Worm (Caenorhabditis elegans): Measurements from ENCODE around the gene mesp-1.

The mesp-1 gene

DNA sequence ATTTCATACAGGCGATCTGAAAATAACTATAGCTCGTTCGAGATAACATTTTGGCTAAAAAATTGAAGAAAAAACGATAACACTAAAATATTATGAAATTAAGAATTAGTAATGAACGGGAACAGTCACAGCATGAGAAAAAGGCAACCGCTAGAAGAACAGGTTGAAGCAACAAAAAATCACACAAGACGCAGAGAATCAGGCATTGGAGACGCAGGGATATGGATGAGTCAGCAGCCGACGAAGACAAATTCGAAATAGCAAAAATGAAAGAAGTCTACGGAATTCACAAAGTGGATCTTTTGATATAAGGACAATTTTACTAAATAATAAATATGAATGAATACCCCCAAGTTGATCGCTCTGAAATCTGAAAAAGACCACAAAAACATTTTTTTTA is 11.4 kb downstream of the mesp-1 start, which contains the start of gene tag-77:
TSS of gene tag-77 (minus strand) at position 15 of the 400 bp plus-strand sequence.
- TF ChIP-seq med-1 (GFP tag; optimal IDR thresholded peaks at IDR 0.05; ENCODE audit: insufficient read depth) (no peak), tab-1 (GFP tag; IDR thresholded peaks at IDR 0.05) (no peak), cog-1 (tag; optimal IDR thresholded peaks at IDR 0.05) (no peak), flt-1 (GFP tag; IDR thresholded peaks at IDR 0.05) (no peak), ztf-23 (GFP tag; IDR thresholded peaks at IDR 0.05) (no peak), ztf-29 (GFP tag; IDR thresholded peaks at IDR 0.05) (no peak), T22C8.4 (GFP tag; IDR thresholded peaks at IDR 0.05) (no peak), klf-2 (GFP tag; conservative IDR thresholded peaks at IDR 0.05) (no peak), ref-1 (GFP tag; conservative IDR thresholded peaks at IDR 0.05) (no peak)

DNA sequence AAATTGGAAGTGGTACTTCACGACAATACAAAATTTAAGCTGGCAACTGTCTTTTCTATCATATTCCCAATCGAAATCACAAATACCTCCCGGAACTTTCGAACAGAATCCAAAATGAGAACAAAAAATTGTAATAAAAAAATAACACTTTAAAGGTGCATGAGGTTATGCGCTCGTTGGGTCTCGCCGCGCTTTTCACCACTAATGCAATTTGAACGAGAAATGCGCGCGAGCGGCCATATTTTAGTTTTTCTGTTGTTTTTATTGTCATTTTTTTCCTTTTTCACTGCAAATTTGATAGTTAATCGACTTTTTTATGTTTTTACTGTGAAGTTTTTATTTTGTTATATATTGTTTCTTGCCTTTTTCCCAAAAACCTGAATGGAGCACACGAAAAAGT is 11.9 kb downstream of the mesp-1 start, which contains the start of gene mes-6:
TSS of gene mes-6 (plus strand) at position 229 of the 400 bp plus-strand sequence.
- TF ChIP-seq T22C8.4 (GFP tag; IDR thresholded peaks at IDR 0.05): no peak
- no peak for TF ChIP-seq tab-1 (GFP tag; IDR thresholded peaks at IDR 0.05)
- TF ChIP-seq med-1 (GFP tag; optimal IDR thresholded peaks at IDR 0.05; ENCODE audit: insufficient read depth): no peak
- no peak for TF ChIP-seq ref-1 (GFP tag; conservative IDR thresholded peaks at IDR 0.05)
- no peak for TF ChIP-seq ztf-23 (GFP tag; IDR thresholded peaks at IDR 0.05)
- no peak for TF ChIP-seq cog-1 (tag; optimal IDR thresholded peaks at IDR 0.05)
- no peak for TF ChIP-seq klf-2 (GFP tag; conservative IDR thresholded peaks at IDR 0.05)
- TF ChIP-seq ztf-29 (GFP tag; IDR thresholded peaks at IDR 0.05): no peak

DNA sequence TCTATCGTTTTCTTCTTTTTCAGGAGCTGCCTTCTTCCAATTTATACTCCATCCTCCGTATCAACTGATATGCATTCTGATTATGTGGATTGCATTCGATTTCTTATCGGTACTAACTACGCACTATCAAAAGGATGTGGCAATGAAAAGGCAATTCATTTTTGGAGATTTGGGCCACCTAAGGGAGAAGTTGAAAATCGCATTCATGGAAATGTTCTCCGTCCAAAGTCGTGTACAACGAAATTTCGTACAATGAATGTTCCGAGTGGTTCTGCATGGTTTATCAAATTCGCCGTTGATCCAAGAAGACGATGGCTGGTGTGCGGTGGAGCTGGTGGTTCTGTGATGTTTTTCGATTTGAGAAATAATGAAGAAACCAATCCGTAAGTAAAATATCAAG is 13.6 kb downstream of the mesp-1 start, which contains the start of gene C09G4.4:
TSS of gene C09G4.4 (plus strand) at position 301 of the 400 bp plus-strand sequence.
- TF ChIP-seq ref-1 (GFP tag; conservative IDR thresholded peaks at IDR 0.05) (no peak), ztf-29 (GFP tag; IDR thresholded peaks at IDR 0.05) (no peak), klf-2 (GFP tag; conservative IDR thresholded peaks at IDR 0.05) (no peak), cog-1 (tag; optimal IDR thresholded peaks at IDR 0.05) (no peak), med-1 (GFP tag; optimal IDR thresholded peaks at IDR 0.05; ENCODE audit: insufficient read depth) (no peak), T22C8.4 (GFP tag; IDR thresholded peaks at IDR 0.05) (no peak), tab-1 (GFP tag; IDR thresholded peaks at IDR 0.05) (no peak), ztf-23 (GFP tag; IDR thresholded peaks at IDR 0.05) (no peak), flt-1 (GFP tag; IDR thresholded peaks at IDR 0.05) (no peak)

DNA sequence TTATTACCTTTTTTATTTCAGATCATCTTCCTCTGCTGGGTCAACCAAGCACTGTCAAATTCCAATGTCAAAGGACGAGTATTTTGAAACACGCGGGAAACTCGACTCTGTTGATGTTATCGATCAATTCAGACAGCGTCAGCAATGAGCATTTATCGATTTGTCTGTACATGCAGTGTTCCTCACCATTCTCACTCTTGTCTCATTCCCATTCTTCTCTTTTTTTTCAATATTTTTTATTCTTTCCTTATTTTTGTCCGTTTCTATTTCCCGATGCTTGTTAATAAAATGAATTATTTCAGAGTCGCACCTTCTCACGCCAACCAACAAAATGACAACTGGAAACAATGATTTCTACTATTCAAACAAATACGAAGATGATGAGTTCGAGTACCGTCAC is 14.5 kb downstream of the mesp-1 start, which contains the start of gene cks-1:
TSS of gene cks-1 (plus strand) at position 301 of the 400 bp plus-strand sequence.
- no peak for TF ChIP-seq T22C8.4 (GFP tag; IDR thresholded peaks at IDR 0.05)
- no peak for TF ChIP-seq cog-1 (tag; optimal IDR thresholded peaks at IDR 0.05)
- TF ChIP-seq flt-1 (GFP tag; IDR thresholded peaks at IDR 0.05): no peak
- no peak for TF ChIP-seq ztf-29 (GFP tag; IDR thresholded peaks at IDR 0.05)
- no peak for TF ChIP-seq ztf-23 (GFP tag; IDR thresholded peaks at IDR 0.05)
- no peak for TF ChIP-seq klf-2 (GFP tag; conservative IDR thresholded peaks at IDR 0.05)
- TF ChIP-seq med-1 (GFP tag; optimal IDR thresholded peaks at IDR 0.05; ENCODE audit: insufficient read depth): no peak
- no peak for TF ChIP-seq tab-1 (GFP tag; IDR thresholded peaks at IDR 0.05)
- TF ChIP-seq ref-1 (GFP tag; conservative IDR thresholded peaks at IDR 0.05): no peak

DNA sequence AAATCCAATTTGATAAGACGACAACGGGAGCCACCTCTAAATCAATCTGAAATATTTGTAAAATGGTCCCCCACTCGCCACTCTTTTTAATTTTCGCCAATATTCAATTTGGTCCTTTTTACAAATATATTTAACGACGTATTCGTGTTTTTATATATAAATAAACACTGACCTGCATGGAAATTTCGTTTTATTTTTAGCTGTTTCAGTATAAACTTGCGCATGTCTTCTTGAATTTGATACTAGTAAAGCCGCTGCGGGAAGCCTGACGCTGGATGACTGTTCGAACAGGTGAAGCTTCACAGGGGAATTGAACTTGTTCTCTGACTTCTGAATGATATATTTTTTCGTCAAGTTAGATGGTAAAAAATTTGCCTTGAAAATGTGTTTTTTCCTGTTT is 15.4 kb downstream of the mesp-1 start:
- TF ChIP-seq cog-1 (tag; optimal IDR thresholded peaks at IDR 0.05): no peak
- no peak for TF ChIP-seq flt-1 (GFP tag; IDR thresholded peaks at IDR 0.05)
- no peak for TF ChIP-seq ztf-23 (GFP tag; IDR thresholded peaks at IDR 0.05)
- no peak for TF ChIP-seq ref-1 (GFP tag; conservative IDR thresholded peaks at IDR 0.05)
- TF ChIP-seq klf-2 (GFP tag; conservative IDR thresholded peaks at IDR 0.05): no peak
- no peak for TF ChIP-seq T22C8.4 (GFP tag; IDR thresholded peaks at IDR 0.05)
- TF ChIP-seq med-1 (GFP tag; optimal IDR thresholded peaks at IDR 0.05; ENCODE audit: insufficient read depth): no peak
- no peak for TF ChIP-seq ztf-29 (GFP tag; IDR thresholded peaks at IDR 0.05)
- TF ChIP-seq tab-1 (GFP tag; IDR thresholded peaks at IDR 0.05): no peak

DNA sequence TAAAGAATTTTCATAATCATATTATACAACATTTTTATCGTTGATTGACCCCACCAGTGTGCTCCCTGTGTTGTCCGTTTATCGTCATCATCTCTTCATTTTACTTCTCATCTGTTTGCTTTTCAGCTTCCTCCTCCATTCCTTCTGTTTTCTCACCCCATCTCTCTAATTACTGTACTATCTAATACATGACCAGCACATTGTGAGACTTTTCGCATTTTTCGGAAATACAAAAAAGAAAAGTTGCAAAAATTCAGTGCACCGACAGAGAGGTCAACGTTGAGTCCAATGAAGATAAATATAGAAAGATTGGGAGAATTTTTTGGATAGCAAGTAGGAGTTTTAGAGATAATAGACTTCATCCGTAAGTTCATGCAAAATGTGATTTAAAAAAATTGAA is 20.8 kb downstream of the mesp-1 start:
- no peak for TF ChIP-seq ztf-23 (GFP tag; IDR thresholded peaks at IDR 0.05)
- no peak for TF ChIP-seq T22C8.4 (GFP tag; IDR thresholded peaks at IDR 0.05)
- no peak for TF ChIP-seq flt-1 (GFP tag; IDR thresholded peaks at IDR 0.05)
- TF ChIP-seq tab-1 (GFP tag; IDR thresholded peaks at IDR 0.05): no peak
- no peak for TF ChIP-seq med-1 (GFP tag; optimal IDR thresholded peaks at IDR 0.05; ENCODE audit: insufficient read depth)
- TF ChIP-seq cog-1 (tag; optimal IDR thresholded peaks at IDR 0.05): no peak
- TF ChIP-seq klf-2 (GFP tag; conservative IDR thresholded peaks at IDR 0.05): no peak
- TF ChIP-seq ref-1 (GFP tag; conservative IDR thresholded peaks at IDR 0.05): no peak
- no peak for TF ChIP-seq ztf-29 (GFP tag; IDR thresholded peaks at IDR 0.05)

DNA sequence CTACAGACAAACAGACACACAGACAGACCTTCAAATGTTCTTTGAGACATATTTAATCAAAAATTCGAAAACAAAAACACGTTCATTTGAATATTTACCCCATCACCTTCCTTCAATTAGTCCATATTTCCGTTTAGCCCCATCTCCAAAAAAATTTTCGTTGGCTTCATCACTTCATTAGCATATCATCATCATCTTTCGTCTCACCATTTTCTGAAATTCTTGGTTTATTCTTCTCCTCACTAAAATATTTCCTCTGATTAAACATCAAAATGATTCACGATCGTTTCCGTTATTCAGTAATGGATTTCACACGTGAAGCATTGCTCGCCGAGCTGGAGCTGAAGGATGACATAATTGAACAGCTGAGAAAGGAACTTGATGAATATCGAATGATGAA is 21.5 kb downstream of the mesp-1 start, which contains the start of gene pkg-2:
TSS of gene pkg-2 (plus strand) at position 301 of the 400 bp plus-strand sequence.
- TF ChIP-seq cog-1 (tag; optimal IDR thresholded peaks at IDR 0.05): no peak
- TF ChIP-seq flt-1 (GFP tag; IDR thresholded peaks at IDR 0.05): no peak
- no peak for TF ChIP-seq ref-1 (GFP tag; conservative IDR thresholded peaks at IDR 0.05)
- TF ChIP-seq T22C8.4 (GFP tag; IDR thresholded peaks at IDR 0.05): no peak

- no peak for TF ChIP-seq flt-1 (GFP tag; IDR thresholded peaks at IDR 0.05)
- no peak for TF ChIP-seq ztf-29 (GFP tag; IDR thresholded peaks at IDR 0.05)
- no peak for TF ChIP-seq klf-2 (GFP tag; conservative IDR thresholded peaks at IDR 0.05)
- TF ChIP-seq tab-1 (GFP tag; IDR thresholded peaks at IDR 0.05): no peak
- no peak for TF ChIP-seq cog-1 (tag; optimal IDR thresholded peaks at IDR 0.05)
- TF ChIP-seq ztf-23 (GFP tag; IDR thresholded peaks at IDR 0.05): no peak
- no peak for TF ChIP-seq med-1 (GFP tag; optimal IDR thresholded peaks at IDR 0.05; ENCODE audit: insufficient read depth)
- no peak for TF ChIP-seq ref-1 (GFP tag; conservative IDR thresholded peaks at IDR 0.05)
- no peak for TF ChIP-seq T22C8.4 (GFP tag; IDR thresholded peaks at IDR 0.05)
These were observed 24.9 kb downstream of the mesp-1 start for ce11 chrIV:8523981-8524380.

DNA sequence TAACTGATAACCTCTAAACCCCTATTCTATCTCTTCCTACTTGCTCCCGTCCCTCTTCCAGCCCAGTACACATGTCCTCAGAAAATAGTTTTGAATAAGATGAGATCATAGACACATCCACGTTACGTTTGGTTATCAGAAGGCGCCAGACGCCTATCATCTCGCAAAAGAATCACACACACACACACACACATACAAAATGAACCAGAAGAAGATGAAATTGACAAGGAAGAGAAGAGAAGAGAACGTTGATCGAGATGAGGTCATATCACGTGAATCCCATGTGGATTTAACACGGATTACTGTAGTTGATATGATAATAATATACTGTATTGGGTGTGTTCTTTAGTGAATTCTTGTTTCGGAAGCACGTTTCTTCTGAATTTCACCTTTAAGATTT is 26.9 kb downstream of the mesp-1 start:
- TF ChIP-seq ref-1 (GFP tag; conservative IDR thresholded peaks at IDR 0.05) (no peak), med-1 (GFP tag; optimal IDR thresholded peaks at IDR 0.05; ENCODE audit: insufficient read depth) (no peak), ztf-23 (GFP tag; IDR thresholded peaks at IDR 0.05) (no peak), ztf-29 (GFP tag; IDR thresholded peaks at IDR 0.05) (no peak), T22C8.4 (GFP tag; IDR thresholded peaks at IDR 0.05) (no peak), tab-1 (GFP tag; IDR thresholded peaks at IDR 0.05) (no peak), klf-2 (GFP tag; conservative IDR thresholded peaks at IDR 0.05) (no peak), cog-1 (tag; optimal IDR thresholded peaks at IDR 0.05) (no peak), flt-1 (GFP tag; IDR thresholded peaks at IDR 0.05) (no peak)

DNA sequence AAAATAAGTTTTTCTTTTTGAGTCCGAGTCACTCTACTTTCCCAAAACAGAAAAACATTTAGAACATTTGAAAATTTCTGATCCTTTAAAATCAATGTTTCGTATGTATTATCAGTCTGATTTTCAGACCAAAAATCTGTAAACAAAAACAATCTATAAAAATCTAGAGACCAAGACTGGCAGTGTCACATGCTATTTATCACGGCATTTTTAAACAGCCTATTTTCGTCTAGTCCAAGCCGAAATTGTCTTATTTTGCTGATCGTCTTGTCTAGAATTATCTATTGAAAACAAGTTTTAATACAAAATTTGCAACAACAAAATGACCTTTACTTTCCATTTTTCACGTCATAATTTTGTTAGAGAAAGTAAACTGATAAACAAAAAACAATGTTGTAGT is 27.5 kb downstream of the mesp-1 start:
- TF ChIP-seq flt-1 (GFP tag; IDR thresholded peaks at IDR 0.05) (no peak), T22C8.4 (GFP tag; IDR thresholded peaks at IDR 0.05) (no peak), klf-2 (GFP tag; conservative IDR thresholded peaks at IDR 0.05) (no peak), med-1 (GFP tag; optimal IDR thresholded peaks at IDR 0.05; ENCODE audit: insufficient read depth) (no peak), tab-1 (GFP tag; IDR thresholded peaks at IDR 0.05) (no peak), ztf-29 (GFP tag; IDR thresholded peaks at IDR 0.05) (no peak), ztf-23 (GFP tag; IDR thresholded peaks at IDR 0.05) (no peak), ref-1 (GFP tag; conservative IDR thresholded peaks at IDR 0.05) (no peak)
